Worm (Caenorhabditis elegans) whole organism, early embryonic: Measurements from ENCODE around the gene vgln-1.

Source experiments
- ama-1 ChIP-seq: fragments of 150-350 bp; optimal IDR thresholded peaks from 2 replicates; lab custom pipeline; 2014
- hnd-1 ChIP-seq: sonication (generic microtip); optimal IDR thresholded peaks from 2 replicates; lab custom pipeline; 2016; ENCODE audit warnings: missing genetic modification characterization, missing compliant biosample characterization
- pes-1 ChIP-seq: fragments of 200-800 bp; sonication (Bioruptor generic); IDR thresholded peaks from 2 replicates; pipeline ENCODE4 v1.3.6; 2022; ENCODE audit warnings: missing genetic modification reagents, missing genetic modification characterization, missing compliant biosample characterization
- sea-1 ChIP-seq: fragments of 200-800 bp; sonication (Bioruptor generic); conservative IDR thresholded peaks from 2 replicates; pipeline ENCODE4 v1.3.6; 2022; ENCODE audit warnings: missing genetic modification characterization, missing compliant biosample characterization
- tra-4 ChIP-seq: sonication (generic microtip); optimal IDR thresholded peaks from 2 replicates; lab custom pipeline; 2017; ENCODE audit warnings: missing genetic modification characterization, missing compliant biosample characterization

DNA sequence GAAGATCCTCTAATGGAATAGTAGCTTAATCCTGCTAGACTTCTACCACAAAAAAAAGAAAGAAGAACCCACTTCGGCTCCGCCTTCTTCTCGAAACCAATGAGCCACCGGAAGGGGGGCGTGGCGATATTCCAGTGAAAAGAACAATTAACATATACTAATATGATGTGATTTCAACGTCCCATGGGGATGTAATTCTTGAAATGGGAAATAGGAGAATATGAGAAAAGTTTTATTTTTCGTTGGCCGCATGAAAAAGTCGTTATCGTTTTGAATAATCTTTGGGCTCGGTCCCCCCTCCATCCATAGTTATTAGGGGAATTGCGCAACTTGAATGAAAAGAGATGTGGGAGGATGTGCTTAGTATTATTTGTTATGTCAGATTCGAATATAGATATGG is 9.4 kb upstream of the vgln-1 start, which contains the start of gene unc-4:
- no peak for TF ChIP-seq tra-4 (tag; lab: Kevin White, UChicago)
- TF ChIP-seq pes-1 (GFP tag; lab: Robert Waterston, UW) = no peak
- TF ChIP-seq sea-1 (GFP tag; lab: Robert Waterston, UW) = no peak
- no peak for TF ChIP-seq ama-1
- no peak for TF ChIP-seq hnd-1
